Worm (Caenorhabditis elegans): Measurements from ENCODE around the gene fbxa-113.

fbxa-113 gene

ce11 chrV:20241243-20241862 lies 38.2 kb downstream of the fbxa-113 start (continued):
- no peak for TF ChIP-seq R02D3.7 (tag; optimal IDR thresholded peaks at IDR 0.05)

DNA sequence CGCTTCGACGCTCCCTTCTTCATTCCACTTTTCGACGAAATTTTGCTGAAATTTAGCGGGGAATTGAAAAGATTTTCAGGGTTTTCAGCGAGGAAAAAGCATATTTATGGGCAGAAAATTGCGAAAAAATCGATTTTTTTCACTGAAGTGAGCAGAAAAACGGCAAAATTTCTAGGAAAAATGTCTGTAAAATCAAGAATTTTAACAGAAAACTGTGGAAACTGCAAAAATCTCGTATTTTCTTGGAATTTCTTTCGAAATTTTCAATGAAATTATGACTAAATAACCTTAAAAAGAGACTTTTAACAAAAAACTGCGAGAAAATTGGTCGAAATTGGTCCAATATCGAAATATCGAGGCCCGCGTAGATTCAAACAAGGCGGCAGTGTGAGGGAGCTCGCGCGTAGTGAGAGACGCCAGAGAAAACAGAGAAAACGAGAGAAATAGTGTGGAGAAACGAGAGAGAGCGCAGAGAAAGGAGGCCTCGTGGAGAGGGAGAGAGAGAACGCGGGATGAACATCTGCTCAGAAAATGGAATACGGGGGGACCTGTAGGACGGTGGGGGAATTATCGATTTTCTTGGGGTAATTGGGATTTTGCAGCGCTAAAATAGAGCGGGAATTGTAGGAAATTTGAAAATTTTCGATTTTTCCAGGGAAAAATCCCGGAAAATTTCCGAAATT lies 46.4 kb downstream of the fbxa-113 start, which contains the start of gene swsn-1:
Gene swsn-1, minus strand, starts transcription at position 51 of the 683 bp plus-strand sequence.
- no peak for TF ChIP-seq pha-4 (GFP tag; IDR thresholded peaks at IDR 0.05)
- TF ChIP-seq pha-4 (tag; optimal IDR thresholded peaks at IDR 0.05): no peak
- TF ChIP-seq hlh-30 (tag; optimal IDR thresholded peaks at IDR 0.05; ENCODE audit: insufficient read depth): peak; percentile 79
- no peak for TF ChIP-seq F26F4.8 (GFP tag; conservative IDR thresholded peaks at IDR 0.05)
- no peak for TF ChIP-seq unc-130 (GFP tag; optimal IDR thresholded peaks at IDR 0.05)
- TF ChIP-seq nhr-11 (tag; optimal IDR thresholded peaks at IDR 0.05): no peak
- TF ChIP-seq ceh-82 (tag; optimal IDR thresholded peaks at IDR 0.05): no peak
- TF ChIP-seq aly-2 (tag; optimal IDR thresholded peaks at IDR 0.05): no peak
- TF ChIP-seq set-16 (GFP tag; IDR thresholded peaks at IDR 0.05): no peak
- TF ChIP-seq hlh-11 (tag; optimal IDR thresholded peaks at IDR 0.05): no peak
- no peak for TF ChIP-seq nhr-111 (GFP tag; optimal IDR thresholded peaks at IDR 0.05)
- TF ChIP-seq ZK337.2 (GFP tag; IDR thresholded peaks at IDR 0.05): no peak
- TF ChIP-seq unc-62 (GFP tag; optimal IDR thresholded peaks at IDR 0.05 in 1 of 2): no peak
- no peak for TF ChIP-seq unc-62 (tag; optimal IDR thresholded peaks at IDR 0.05)
- TF ChIP-seq mep-1 (tag; optimal IDR thresholded peaks at IDR 0.05): peak; percentile 22
- peak in 1 of 2 experiments; percentile 57 for TF ChIP-seq mdl-1 (tag; optimal IDR thresholded peaks at IDR 0.05)
- peak; percentile 10 for TF ChIP-seq mxl-3 (GFP tag; optimal IDR thresholded peaks at IDR 0.05)
- no peak for TF ChIP-seq arid-1 (GFP tag; conservative IDR thresholded peaks at IDR 0.05)
- no peak for TF ChIP-seq nhr-25 (tag; optimal IDR thresholded peaks at IDR 0.05; ENCODE audit: borderline replicate concordance, insufficient read depth)
- peak; percentile 42; the same call in 1 of the 2 replicates for TF ChIP-seq lin-38 (GFP tag; IDR thresholded peaks at IDR 0.05)
- no peak for TF ChIP-seq lir-3 (tag; optimal IDR thresholded peaks at IDR 0.05)
- TF ChIP-seq T26A8.4 (GFP tag; IDR thresholded peaks at IDR 0.05): no peak
- TF ChIP-seq F49E8.2 (tag; optimal IDR thresholded peaks at IDR 0.05; ENCODE audit: borderline replicate concordance): no peak
- no peak for TF ChIP-seq Y48G9A.11 (GFP tag; IDR thresholded peaks at IDR 0.05)
- no peak for TF ChIP-seq zfp-2 (tag; optimal IDR thresholded peaks at IDR 0.05)
- TF ChIP-seq sdz-12 (GFP tag; optimal IDR thresholded peaks at IDR 0.05): no peak
- TF ChIP-seq nhr-6 (tag; optimal IDR thresholded peaks at IDR 0.05): peak; percentile 60
- TF ChIP-seq ceh-62 (tag; optimal IDR thresholded peaks at IDR 0.05): no peak
- no peak for TF ChIP-seq zip-2 (tag; optimal IDR thresholded peaks at IDR 0.05)
- TF ChIP-seq ZK546.5 (tag; optimal IDR thresholded peaks at IDR 0.05): no peak
- TF ChIP-seq php-3 (GFP tag; IDR thresholded peaks at IDR 0.05): no peak
- TF ChIP-seq hmg-1.1 (GFP tag; IDR thresholded peaks at IDR 0.05): peak; percentile 78
- peak; percentile 31 for TF ChIP-seq dve-1 (tag; optimal IDR thresholded peaks at IDR 0.05; ENCODE audit: insufficient read depth)
- TF ChIP-seq lim-7 (GFP tag; IDR thresholded peaks at IDR 0.05): no peak
- peak; percentile 11 for TF ChIP-seq ceh-28 (tag; optimal IDR thresholded peaks at IDR 0.05)
- TF ChIP-seq F37D6.2 (tag; optimal IDR thresholded peaks at IDR 0.05): no peak
- no peak for TF ChIP-seq ceh-32 (tag; optimal IDR thresholded peaks at IDR 0.05; ENCODE audit: poor library complexity)
- TF ChIP-seq ctbp-1 (GFP tag; IDR thresholded peaks at IDR 0.05): peak; percentile 16; the same call in 1 of the 2 replicates
- no peak for TF ChIP-seq T20F7.1 (GFP tag; optimal IDR thresholded peaks at IDR 0.05)
- TF ChIP-seq hif-1 (tag; optimal IDR thresholded peaks at IDR 0.05): peak in 1 of 2 experiments; percentile 15
- TF ChIP-seq nhr-102 (tag; optimal IDR thresholded peaks at IDR 0.05): no peak
- no peak for TF ChIP-seq ama-1 (optimal IDR thresholded peaks at IDR 0.05)
- TF ChIP-seq nhr-10 (tag; optimal IDR thresholded peaks at IDR 0.05): no peak
- TF ChIP-seq dpl-1 (GFP tag; optimal IDR thresholded peaks at IDR 0.05): peak; percentile 34
- peak; percentile 52 for TF ChIP-seq lin-13 (GFP tag; optimal IDR thresholded peaks at IDR 0.05)
- TF ChIP-seq madf-5 (GFP tag; IDR thresholded peaks at IDR 0.05): no peak
- peak; percentile 12 for TF ChIP-seq rbr-2 (tag; optimal IDR thresholded peaks at IDR 0.05)

Data from whole organism, L4 larva.